Fruit fly (Drosophila melanogaster) whole organism, embryonic: ENCODE results near the gene CG8369.

ENCODE experiments used
- Awh ChIP-seq: fragments of 200-800 bp; sonication (Bioruptor generic); IDR thresholded peaks from 2 replicates; pipeline ENCODE4, ENCODE4 v1.3.6; 2022; ENCODE audit warnings: missing biosample characterization, missing genetic modification characterization
- B-H2 ChIP-seq: fragments of 200-800 bp; sonication (Bioruptor generic); optimal IDR thresholded peaks from 2 replicates; lab custom pipeline; 2018; ENCODE audit warnings: missing biosample characterization, mild to moderate bottlenecking, missing genetic modification characterization
- CG12104 ChIP-seq: fragments of 200-800 bp; sonication (Bioruptor generic); optimal IDR thresholded peaks from 3 replicates; lab custom pipeline; 2016; ENCODE audit warnings: missing biosample characterization, missing genetic modification characterization
- CG12299 ChIP-seq: fragments of 200-800 bp; sonication (Bioruptor generic); optimal IDR thresholded peaks from 2 replicates; lab custom pipeline; 2018; ENCODE audit warnings: missing biosample characterization, mild to moderate bottlenecking, missing genetic modification characterization
- CG12391 ChIP-seq: fragments of 200-800 bp; sonication (Bioruptor generic); optimal IDR thresholded peaks from 3 replicates; lab custom pipeline; 2018; ENCODE audit warnings: missing biosample characterization, mild to moderate bottlenecking, missing genetic modification characterization, moderate library complexity
- CG12769 ChIP-seq: fragments of 200-800 bp; sonication (Bioruptor generic); optimal IDR thresholded peaks from 2 replicates; lab custom pipeline; 2019; ENCODE audit warnings: missing biosample characterization, mild to moderate bottlenecking, missing genetic modification characterization, moderate library complexity
- CG13775 ChIP-seq: fragments of 200-800 bp; sonication (Bioruptor generic); optimal IDR thresholded peaks from 3 replicates; lab custom pipeline; 2017; ENCODE audit warnings: missing biosample characterization, mild to moderate bottlenecking, missing genetic modification characterization
- CG1647 ChIP-seq: fragments of 200-800 bp; sonication (Bioruptor generic); optimal IDR thresholded peaks from 3 replicates; lab custom pipeline; 2016; ENCODE audit warnings: missing biosample characterization, missing genetic modification characterization
- CG16779 ChIP-seq: fragments of 200-800 bp; sonication (Bioruptor generic); IDR thresholded peaks from 2 replicates; pipeline ENCODE4 v1.3.6; 2022; ENCODE audit warnings: missing biosample characterization, missing genetic modification characterization
- CG16813 ChIP-seq: fragments of 200-800 bp; sonication (Bioruptor generic); IDR thresholded peaks from 3 replicates; pipeline ENCODE4 v1.3.6; 2022; ENCODE audit warnings: missing biosample characterization, missing genetic modification characterization; ENCODE audit not compliant: partially characterized antibody
- CG18011 ChIP-seq: fragments of 200-800 bp; sonication (Bioruptor generic); optimal IDR thresholded peaks from 2 replicates; lab custom pipeline; 2017; ENCODE audit warnings: missing biosample characterization, missing genetic modification characterization, mild to moderate bottlenecking, moderate library complexity, missing genotype
- CG2116 ChIP-seq: fragments of 200-800 bp; sonication (Bioruptor generic); optimal IDR thresholded peaks from 3 replicates; lab custom pipeline; 2018; ENCODE audit warnings: missing biosample characterization, mild to moderate bottlenecking, missing genetic modification characterization
- CG2875 ChIP-seq: fragments of 200-800 bp; sonication (Bioruptor generic); optimal IDR thresholded peaks from 2 replicates; lab custom pipeline; 2017; ENCODE audit warnings: missing biosample characterization, mild to moderate bottlenecking, missing genetic modification characterization, missing genetic modification reagents
- CG31365 ChIP-seq: fragments of 200-800 bp; sonication (Bioruptor generic); optimal IDR thresholded peaks from 2 replicates; lab custom pipeline; 2018; ENCODE audit warnings: missing biosample characterization, mild to moderate bottlenecking, missing genetic modification characterization
- CG31441 ChIP-seq: fragments of 200-800 bp; sonication (Bioruptor generic); IDR thresholded peaks from 2 replicates; pipeline ENCODE4 v1.3.6; 2022; ENCODE audit warnings: missing biosample characterization, missing genetic modification characterization
- CG34422 ChIP-seq: fragments of 200-800 bp; sonication (Bioruptor generic); IDR thresholded peaks from 3 replicates; pipeline ENCODE4 v1.3.6; 2022; ENCODE audit warnings: missing biosample characterization, missing genetic modification characterization
- CG4282 ChIP-seq: fragments of 200-800 bp; sonication (Bioruptor generic); optimal IDR thresholded peaks from 2 replicates; lab custom pipeline; 2016; ENCODE audit warnings: missing biosample characterization, missing genetic modification characterization
- CG4328 ChIP-seq: fragments of 200-800 bp; sonication (Bioruptor generic); optimal IDR thresholded peaks from 3 replicates; lab custom pipeline; 2017; ENCODE audit warnings: missing biosample characterization, missing genetic modification reagents, missing genetic modification characterization
- CG4617 ChIP-seq: fragments of 200-800 bp; sonication (Bioruptor generic); optimal IDR thresholded peaks from 3 replicates; lab custom pipeline; 2016; ENCODE audit warnings: missing biosample characterization, missing genetic modification characterization, borderline replicate concordance
- CG5953 ChIP-seq: fragments of 200-800 bp; sonication (Bioruptor generic); IDR thresholded peaks from 2 replicates; pipeline ENCODE4 v1.3.6; 2022; ENCODE audit warnings: missing biosample characterization, missing genetic modification characterization
- CG6175 ChIP-seq: fragments of 200-800 bp; sonication (Bioruptor generic); IDR thresholded peaks from 3 replicates; pipeline ENCODE4 v1.3.6; 2022; ENCODE audit warnings: missing biosample characterization, missing genetic modification characterization
- CG6254 ChIP-seq: fragments of 200-800 bp; sonication (Bioruptor generic); optimal IDR thresholded peaks from 3 replicates; lab custom pipeline; 2017; ENCODE audit warnings: mild to moderate bottlenecking, missing biosample characterization, missing genetic modification reagents, missing genetic modification characterization
- CG7372 ChIP-seq: fragments of 200-800 bp; sonication (Bioruptor generic); IDR thresholded peaks from 2 replicates; pipeline ENCODE4 v1.3.6; 2022; ENCODE audit warnings: missing biosample characterization, missing genetic modification characterization
- CG8478 ChIP-seq: fragments of >200 bp; optimal IDR thresholded peaks from 2 replicates; lab custom pipeline; 2018
- CG9797 ChIP-seq: fragments of 200-800 bp; sonication (Bioruptor generic); optimal IDR thresholded peaks from 3 replicates; lab custom pipeline; 2018; ENCODE audit warnings: missing biosample characterization, mild to moderate bottlenecking, missing genetic modification characterization
- CG9817 ChIP-seq: fragments of 200-800 bp; sonication (Bioruptor generic); optimal IDR thresholded peaks from 2 replicates; lab custom pipeline; 2018; ENCODE audit warnings: missing biosample characterization, mild to moderate bottlenecking, missing genetic modification characterization, moderate library complexity
- CG9876 ChIP-seq: fragments of 200-800 bp; sonication (Bioruptor generic); optimal IDR thresholded peaks from 2 replicates; lab custom pipeline; 2016; ENCODE audit warnings: missing biosample characterization, missing genetic modification characterization
- Doc3 ChIP-seq: fragments of 200-800 bp; sonication (Bioruptor generic); IDR thresholded peaks from 3 replicates; pipeline ENCODE4 v1.3.6; 2022; ENCODE audit warnings: missing biosample characterization, missing genetic modification characterization; ENCODE audit not compliant: partially characterized antibody
- Dref ChIP-seq: fragments of 200-800 bp; sonication (Bioruptor generic); IDR thresholded peaks from 2 replicates; pipeline ENCODE4 v1.3.6; 2022; ENCODE audit warnings: missing biosample characterization, missing genetic modification characterization
- E2f1 ChIP-seq: fragments of 200-800 bp; sonication (Bioruptor generic); IDR thresholded peaks from 2 replicates; pipeline ENCODE4 v1.3.6; 2022; ENCODE audit warnings: missing biosample characterization, missing genetic modification characterization
- Hmr ChIP-seq: fragments of 200-800 bp; sonication (Bioruptor generic); optimal IDR thresholded peaks from 3 replicates; lab custom pipeline; 2017; ENCODE audit warnings: mild to moderate bottlenecking, missing biosample characterization, missing genetic modification reagents, missing genetic modification characterization
- Kr ChIP-seq: fragments of 200-800 bp; sonication (Bioruptor generic); optimal IDR thresholded peaks from 2 replicates; lab custom pipeline; 2017; ENCODE audit warnings: missing biosample characterization, mild to moderate bottlenecking, missing genetic modification characterization
- Lpt ChIP-seq: fragments of >200 bp; optimal IDR thresholded peaks from 2 replicates; lab custom pipeline; 2018; ENCODE audit warnings: missing biosample characterization, missing genetic modification characterization
- Mad ChIP-seq: fragments of 200-800 bp; sonication (Bioruptor generic); optimal IDR thresholded peaks from 2 replicates; lab custom pipeline; 2016; ENCODE audit warnings: missing biosample characterization, missing genetic modification characterization
- Myb ChIP-seq: fragments of 200-800 bp; sonication (Bioruptor generic); optimal IDR thresholded peaks from 2 replicates; lab custom pipeline; 2016; ENCODE audit warnings: missing biosample characterization, missing genetic modification characterization
- Ravus ChIP-seq: fragments of 200-800 bp; sonication (Bioruptor generic); IDR thresholded peaks from 2 replicates; pipeline ENCODE4 v1.3.6; 2022; ENCODE audit warnings: missing biosample characterization, missing genetic modification characterization
- Sox102F ChIP-seq: fragments of 200-800 bp; sonication (Bioruptor generic); optimal IDR thresholded peaks from 2 replicates; lab custom pipeline; 2018; ENCODE audit warnings: missing biosample characterization, mild to moderate bottlenecking, missing genetic modification characterization, moderate library complexity
- Sry-δ ChIP-seq: fragments of 200-800 bp; sonication (Bioruptor generic); optimal IDR thresholded peaks from 2 replicates; lab custom pipeline; 2016; ENCODE audit warnings: missing biosample characterization, missing genetic modification characterization
- cas ChIP-seq: fragments of 200-800 bp; sonication (Bioruptor generic); IDR thresholded peaks from 2 replicates; pipeline ENCODE4 v1.3.6; 2022; ENCODE audit warnings: missing biosample characterization, missing genetic modification characterization
- corto ChIP-seq: fragments of 200-800 bp; sonication (Bioruptor generic); optimal IDR thresholded peaks from 2 replicates; lab custom pipeline; 2016; ENCODE audit warnings: missing biosample characterization, mild to moderate bottlenecking, missing genetic modification characterization, moderate library complexity
- dimm ChIP-seq: fragments of 200-800 bp; sonication (Bioruptor generic); IDR thresholded peaks from 2 replicates; pipeline ENCODE4 v1.3.6; 2022; ENCODE audit warnings: missing biosample characterization, missing genetic modification characterization
- dmrt99B ChIP-seq: fragments of 200-800 bp; sonication (Bioruptor generic); optimal IDR thresholded peaks from 2 replicates; lab custom pipeline; 2018; ENCODE audit warnings: missing biosample characterization, mild to moderate bottlenecking, missing genetic modification characterization, moderate library complexity
- en ChIP-seq: fragments of 200-800 bp; sonication (Bioruptor generic); optimal IDR thresholded peaks from 2 replicates; lab custom pipeline; 2016; ENCODE audit warnings: missing biosample characterization, missing genetic modification characterization
- gcm ChIP-seq: fragments of 200-800 bp; sonication (Bioruptor generic); optimal IDR thresholded peaks from 2 replicates; lab custom pipeline; 2019; ENCODE audit warnings: missing biosample characterization, mild to moderate bottlenecking, missing genetic modification characterization, moderate library complexity
- hb ChIP-seq: fragments of 200-800 bp; sonication (Bioruptor generic); IDR thresholded peaks from 3 replicates; pipeline ENCODE4 v1.3.6; 2022; ENCODE audit warnings: missing biosample characterization, missing genetic modification characterization; ENCODE audit not compliant: partially characterized antibody
- mirr ChIP-seq: fragments of 200-800 bp; sonication (Bioruptor generic); optimal IDR thresholded peaks from 3 replicates; lab custom pipeline; 2018; ENCODE audit warnings: missing biosample characterization, mild to moderate bottlenecking, missing genetic modification characterization
- mld ChIP-seq: fragments of 200-800 bp; sonication (Bioruptor generic); IDR thresholded peaks from 3 replicates; pipeline ENCODE4 v1.3.6; 2022; ENCODE audit warnings: missing biosample characterization, missing genetic modification characterization; ENCODE audit not compliant: partially characterized antibody
- nau ChIP-seq: fragments of 200-800 bp; sonication (Bioruptor generic); optimal IDR thresholded peaks from 3 replicates; lab custom pipeline; 2017; ENCODE audit warnings: missing biosample characterization, mild to moderate bottlenecking, missing genetic modification characterization, missing genetic modification reagents
- tll ChIP-seq, 2 experiments: fragments of 200-800 bp in 1 of 2; fragments of >200 bp in 1 of 2; sonication (Bioruptor generic) in 1 of 2; optimal IDR thresholded peaks; 2 replicates each; lab custom pipeline; 2017 to 2019; ENCODE audit warnings: missing biosample characterization in 2 of 2, missing genetic modification characterization in 2 of 2, mild to moderate bottlenecking in 1 of 2, moderate library complexity in 1 of 2
- trh ChIP-seq: fragments of 200-800 bp; sonication (Bioruptor generic); optimal IDR thresholded peaks from 2 replicates; lab custom pipeline; 2016; ENCODE audit warnings: missing biosample characterization, missing genetic modification characterization
- yki ChIP-seq: fragments of >200 bp; optimal IDR thresholded peaks from 3 replicates; lab custom pipeline; 2018
- zfh1 ChIP-seq: fragments of 200-800 bp; sonication (Bioruptor generic); IDR thresholded peaks from 3 replicates; pipeline ENCODE4 v1.3.6; 2022; ENCODE audit warnings: missing biosample characterization, missing genetic modification characterization

The CG8369 gene

dm6 chr3R:8862662-8863082 lies 40.9 kb downstream of the CG8369 start (continued):
- TF ChIP-seq CG12104 (GFP tag; lab: Kevin White, UChicago) (no peak), CG34422 (GFP tag; lab: Robert Waterston, UW) (no peak), CG4617 (no peak), CG9817 (tag; lab: Kevin White, UChicago) (no peak), CG16813 (peak; percentile 86), Awh (GFP tag; lab: Robert Waterston, UW) (0 out of 2 replicates have a peak, but pooled peaks have one; percentile 33), CG13775 (GFP tag; lab: Kevin White, UChicago) (no peak), gcm (GFP tag; lab: Kevin White, UChicago) (no peak), tll (GFP tag; optimal IDR thresholded peaks at IDR 0.05; lab: Kevin White, UChicago) (no peak), Mad (GFP tag; lab: Kevin White, UChicago) (no peak), CG18011 (GFP tag; lab: Kevin White, UChicago) (no peak), dimm (GFP tag; lab: Robert Waterston, UW) (no peak), hb (GFP tag; lab: Robert Waterston, UW) (peak; percentile 80; the same call in 1 of the 3 replicates), Dref (GFP tag; lab: Robert Waterston, UW) (no peak), CG8478 (lab: Kevin White, UChicago) (no peak), mirr (GFP tag; lab: Kevin White, UChicago) (no peak), CG6254 (GFP tag; lab: Kevin White, UChicago) (no peak), mld (peak; percentile 84), dmrt99B (tag; lab: Kevin White, UChicago) (no peak), CG12391 (tag; lab: Kevin White, UChicago) (no peak), Sox102F (GFP tag; lab: Kevin White, UChicago) (no peak), Kr (no peak), Doc3 (GFP tag; lab: Robert Waterston, UW) (no peak; the same call in 2 of the 3 replicates), Sry-δ (GFP tag; lab: Kevin White, UChicago) (no peak), Hmr (GFP tag; lab: Kevin White, UChicago) (no peak), CG4282 (GFP tag; lab: Kevin White, UChicago) (no peak), zfh1 (GFP tag; lab: Robert Waterston, UW) (no peak), CG31365 (tag; lab: Kevin White, UChicago) (peak; percentile 5), CG12769 (tag; lab: Kevin White, UChicago) (no peak), CG9797 (GFP tag; lab: Kevin White, UChicago) (no peak), trh (no peak), CG12299 (tag; lab: Kevin White, UChicago) (no peak), CG2116 (GFP tag; lab: Kevin White, UChicago) (no peak), CG16779 (GFP tag; lab: Robert Waterston, UW) (no peak), E2f1 (GFP tag; lab: Robert Waterston, UW) (no peak), CG9876 (GFP tag; lab: Kevin White, UChicago) (no peak), CG7372 (GFP tag; lab: Robert Waterston, UW) (no peak), B-H2 (GFP tag; lab: Kevin White, UChicago) (no peak), yki (lab: Kevin White, UChicago) (no peak), nau (no peak), Lpt (no peak), en (GFP tag; lab: Kevin White, UChicago) (no peak), Myb (GFP tag; lab: Kevin White, UChicago) (no peak), CG5953 (no peak), Ravus (no peak), corto (GFP tag; lab: Kevin White, UChicago) (no peak), CG31441 (no peak), CG2875 (GFP tag; lab: Kevin White, UChicago) (no peak), cas (GFP tag; lab: Robert Waterston, UW) (no peak), CG1647 (GFP tag; lab: Kevin White, UChicago) (no peak), CG4328 (GFP tag; lab: Kevin White, UChicago) (no peak), CG6175 (GFP tag; lab: Robert Waterston, UW) (no peak)
